Worm (Caenorhabditis elegans) whole organism, L4/young adult: ENCODE data around the gene F34H10.4.

ENCODE experiments used
- W03F9.2 ChIP-seq: fragments of 150-350 bp; optimal IDR thresholded peaks from 2 replicates; lab custom pipeline; 2014; ENCODE audit warnings: missing biosample characterization, missing genetic modification characterization
- dao-5 ChIP-seq: sonication (generic microtip); optimal IDR thresholded peaks from 2 replicates; lab custom pipeline; 2016; ENCODE audit warnings: missing genotype, missing genetic modification characterization, moderate library complexity, missing compliant biosample characterization
- him-1 ChIP-seq: sonication (generic microtip); optimal IDR thresholded peaks from 2 replicates; lab custom pipeline; 2016; ENCODE audit warnings: missing genotype, missing genetic modification reagents, missing genetic modification characterization, missing compliant biosample characterization

ce11 chrX:9654232-9654631, 5.9 kb downstream of the F34H10.4 start:
- TF ChIP-seq him-1 (no peak), dao-5 (tag; lab: Kevin White, UChicago) (no peak), W03F9.2 (tag; lab: Kevin White, UChicago) (no peak)
